Worm (Caenorhabditis elegans) whole organism, L4/young adult: ENCODE results near the gene wdr-5.2.

Source experiments
- W03F9.2 ChIP-seq: fragments of 150-350 bp; optimal IDR thresholded peaks from 2 replicates; lab custom pipeline; 2014; ENCODE audit warnings: missing biosample characterization, missing genetic modification characterization
- dao-5 ChIP-seq: sonication (generic microtip); optimal IDR thresholded peaks from 2 replicates; lab custom pipeline; 2016; ENCODE audit warnings: missing genotype, missing genetic modification characterization, moderate library complexity, missing compliant biosample characterization
- him-1 ChIP-seq: sonication (generic microtip); optimal IDR thresholded peaks from 2 replicates; lab custom pipeline; 2016; ENCODE audit warnings: missing genotype, missing genetic modification reagents, missing genetic modification characterization, missing compliant biosample characterization

The wdr-5.2 gene

ce11 chrX:14349690-14350168, at the start of gene wdr-5.2:
Gene wdr-5.2 (plus strand): TSS chrX:14350118.
- TF ChIP-seq W03F9.2 (tag; lab: Kevin White, UChicago) = no peak
- no peak for TF ChIP-seq him-1 (tag; lab: Kevin White, UChicago)
- no peak for TF ChIP-seq dao-5 (tag; lab: Kevin White, UChicago)

ce11 chrX:14303078-14303477, 46.8 kb upstream of the wdr-5.2 start, which contains the start of gene C11H1.5:
Gene C11H1.5 (minus strand): TSS chrX:14303178.
- TF ChIP-seq W03F9.2 (tag; lab: Kevin White, UChicago) (no peak), him-1 (tag; lab: Kevin White, UChicago) (no peak), dao-5 (tag; lab: Kevin White, UChicago) (no peak)

- TF ChIP-seq W03F9.2 (tag; lab: Kevin White, UChicago) (no peak), dao-5 (tag; lab: Kevin White, UChicago) (no peak), him-1 (tag; lab: Kevin White, UChicago) (no peak)
Measured at ce11 chrX:14307667-14308066, 42.3 kb upstream of the wdr-5.2 start, which contains the start of gene gphr-2. Gene gphr-2 (minus strand): TSS chrX:14307767.

ce11 chrX:14309656-14310055, 40.3 kb upstream of the wdr-5.2 start:
- no peak for TF ChIP-seq W03F9.2 (tag; lab: Kevin White, UChicago)
- TF ChIP-seq dao-5 (tag; lab: Kevin White, UChicago) = no peak
- no peak for TF ChIP-seq him-1 (tag; lab: Kevin White, UChicago)

- TF ChIP-seq W03F9.2 (tag; lab: Kevin White, UChicago) = no peak
- TF ChIP-seq dao-5 (tag; lab: Kevin White, UChicago) = no peak
Measured at ce11 chrX:14311583-14311982, 38.3 kb upstream of the wdr-5.2 start, which contains the start of gene mgrn-1. Gene mgrn-1 (minus strand): TSS chrX:14311683.

ce11 chrX:14312416-14312815, 37.5 kb upstream of the wdr-5.2 start:
- peak; percentile 10 for TF ChIP-seq W03F9.2 (tag; lab: Kevin White, UChicago)
- TF ChIP-seq him-1 (tag; lab: Kevin White, UChicago) = no peak

- no peak for TF ChIP-seq W03F9.2 (tag; lab: Kevin White, UChicago)
Measured at ce11 chrX:14313627-14314026, 36.3 kb upstream of the wdr-5.2 start, which contains the start of gene prx-1. Gene prx-1 (plus strand): TSS chrX:14313927.

ce11 chrX:14316132-14316531, 33.8 kb upstream of the wdr-5.2 start:
- TF ChIP-seq dao-5 (tag; lab: Kevin White, UChicago) (no peak), W03F9.2 (tag; lab: Kevin White, UChicago) (no peak), him-1 (tag; lab: Kevin White, UChicago) (no peak)

- TF ChIP-seq dao-5 (tag; lab: Kevin White, UChicago) (no peak), W03F9.2 (tag; lab: Kevin White, UChicago) (no peak), him-1 (tag; lab: Kevin White, UChicago) (no peak)
Measured at ce11 chrX:14320298-14320697, 29.6 kb upstream of the wdr-5.2 start, which contains the start of gene C11H1.9. Gene C11H1.9 (minus strand): TSS chrX:14320398.

- no peak for TF ChIP-seq dao-5 (tag; lab: Kevin White, UChicago)
- no peak for TF ChIP-seq him-1 (tag; lab: Kevin White, UChicago)
- TF ChIP-seq W03F9.2 (tag; lab: Kevin White, UChicago) = no peak
Measured at ce11 chrX:14322793-14323192, 27.1 kb upstream of the wdr-5.2 start.

ce11 chrX:14324289-14324688, 25.6 kb upstream of the wdr-5.2 start:
- TF ChIP-seq dao-5 (tag; lab: Kevin White, UChicago) = no peak
- TF ChIP-seq him-1 (tag; lab: Kevin White, UChicago) = no peak
- no peak for TF ChIP-seq W03F9.2 (tag; lab: Kevin White, UChicago)

ce11 chrX:14326578-14326977, 23.3 kb upstream of the wdr-5.2 start:
- TF ChIP-seq him-1 (tag; lab: Kevin White, UChicago) (no peak), W03F9.2 (tag; lab: Kevin White, UChicago) (no peak), dao-5 (tag; lab: Kevin White, UChicago) (no peak)

- no peak for TF ChIP-seq him-1 (tag; lab: Kevin White, UChicago)
- TF ChIP-seq dao-5 (tag; lab: Kevin White, UChicago) = no peak
- TF ChIP-seq W03F9.2 (tag; lab: Kevin White, UChicago) = no peak
Measured at ce11 chrX:14327398-14327797, 22.5 kb upstream of the wdr-5.2 start, which contains the start of gene C11H1.7. Gene C11H1.7 (plus strand): TSS chrX:14327409.

ce11 chrX:14329348-14329747, 20.6 kb upstream of the wdr-5.2 start:
- no peak for TF ChIP-seq dao-5 (tag; lab: Kevin White, UChicago)
